Fruit fly (Drosophila melanogaster): ENCODE data around the gene Rpt2.

DNA sequence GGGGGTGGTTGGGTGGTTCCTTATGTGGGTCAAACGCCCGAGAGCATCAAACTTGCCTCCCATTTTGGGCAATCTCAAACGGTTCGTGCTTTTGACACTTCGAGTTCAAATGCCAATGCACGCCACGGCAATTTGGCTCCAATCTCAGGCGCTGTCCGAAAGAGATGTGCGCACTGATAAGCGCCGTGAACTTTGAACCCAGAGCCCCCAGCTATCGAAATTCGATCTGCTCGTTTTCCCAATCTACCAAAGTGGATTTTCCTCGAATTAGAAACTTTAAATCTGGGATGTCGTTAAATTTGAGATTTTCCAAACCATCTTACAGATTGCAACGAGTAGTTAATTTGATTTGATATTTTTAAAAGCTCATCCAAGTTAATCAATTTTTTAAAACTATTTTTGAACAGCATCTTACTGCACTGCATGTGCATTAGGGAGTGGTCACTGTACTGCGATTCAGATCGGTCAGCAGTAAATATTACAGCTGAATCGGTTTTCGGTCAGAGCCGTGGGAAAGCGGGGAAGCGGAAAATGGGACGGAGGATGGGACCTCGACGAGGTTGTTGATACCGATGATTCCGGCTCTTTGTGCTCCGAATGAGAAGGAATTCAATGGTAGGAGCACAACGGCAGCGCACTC lies 47.1 kb downstream of the Rpt2 start:
- TF ChIP-seq pan (optimal IDR thresholded peaks at IDR 0.05) (no peak), CG8478 (optimal IDR thresholded peaks at IDR 0.05) (no peak), usp (GFP tag; optimal IDR thresholded peaks at IDR 0.05) (no peak), Dll (optimal IDR thresholded peaks at IDR 0.05) (no peak), EcR (GFP tag; optimal IDR thresholded peaks at IDR 0.05) (no peak), psq (optimal IDR thresholded peaks at IDR 0.05) (no peak)

Data from whole organism.